Worm (Caenorhabditis elegans): ENCODE results near the gene twnk-1.

The twnk-1 gene

DNA sequence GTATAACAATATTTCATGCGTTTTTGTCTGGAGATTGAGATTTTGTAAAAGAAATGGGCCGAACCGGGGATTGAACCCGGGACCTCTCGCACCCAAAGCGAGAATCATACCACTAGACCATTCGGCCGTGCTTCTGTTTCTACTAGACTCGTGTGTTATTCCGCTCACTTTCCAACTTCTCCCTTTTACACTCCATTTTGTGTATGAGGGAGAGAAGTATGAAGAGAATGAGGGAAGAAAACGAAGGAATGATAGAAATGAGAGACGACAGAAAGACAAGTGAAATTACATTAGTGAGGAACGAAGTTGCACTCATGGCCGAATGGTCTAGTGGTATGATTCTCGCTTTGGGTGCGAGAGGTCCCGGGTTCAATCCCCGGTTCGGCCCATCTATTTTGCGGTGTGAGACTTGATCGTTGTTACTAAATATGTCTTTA is 10.2 kb downstream of the twnk-1 start (continued):
- TF ChIP-seq F39B2.1 (GFP tag; IDR thresholded peaks at IDR 0.05): no peak
- peak; percentile 70 for TF ChIP-seq hmg-20 (GFP tag; IDR thresholded peaks at IDR 0.05)
- TF ChIP-seq F49E8.2 (tag; optimal IDR thresholded peaks at IDR 0.05; ENCODE audit: insufficient read depth): peak; percentile 36
- TF ChIP-seq cebp-1 (GFP tag; IDR thresholded peaks at IDR 0.05): peak; percentile 55; the same call in 1 of the 2 replicates
- peak; percentile 85 for TF ChIP-seq cebp-1 (tag; optimal IDR thresholded peaks at IDR 0.05)
- TF ChIP-seq atf-7 (tag; optimal IDR thresholded peaks at IDR 0.05): peak; percentile 73
- TF ChIP-seq ztf-22 (GFP tag; optimal IDR thresholded peaks at IDR 0.05): peak; percentile 73
- TF ChIP-seq lin-40 (tag; optimal IDR thresholded peaks at IDR 0.05): peak; percentile 95
- peak; percentile 57 for TF ChIP-seq egrh-3 (GFP tag; IDR thresholded peaks at IDR 0.05)
- TF ChIP-seq somi-1 (GFP tag; optimal IDR thresholded peaks at IDR 0.05): peak; percentile 91
- TF ChIP-seq pha-4 (tag; optimal IDR thresholded peaks at IDR 0.05): no peak
- TF ChIP-seq madf-8 (GFP tag; conservative IDR thresholded peaks at IDR 0.05): no peak
- 0 out of 2 replicates have a peak, but pooled peaks have one; percentile 38 for TF ChIP-seq aptf-3 (GFP tag; IDR thresholded peaks at IDR 0.05)
- peak; percentile 88 for TF ChIP-seq die-1 (tag; optimal IDR thresholded peaks at IDR 0.05)
- TF ChIP-seq rpc-1 (optimal IDR thresholded peaks at IDR 0.05): peak; percentile 96
- TF ChIP-seq rpc-1 (tag; optimal IDR thresholded peaks at IDR 0.05): peak; percentile 96
- TF ChIP-seq nfyb-1 (GFP tag; IDR thresholded peaks at IDR 0.05): peak; percentile 85
- TF ChIP-seq bed-2 (GFP tag; IDR thresholded peaks at IDR 0.05): peak; percentile 55; the same call in 1 of the 2 replicates
- TF ChIP-seq unc-62 (GFP tag; optimal IDR thresholded peaks at IDR 0.05): no peak
- TF ChIP-seq K12H6.12 (tag; optimal IDR thresholded peaks at IDR 0.05): peak; percentile 80
- peak; percentile 76 for TF ChIP-seq K11D2.4 (GFP tag; IDR thresholded peaks at IDR 0.05)
- TF ChIP-seq hrde-1 (tag; optimal IDR thresholded peaks at IDR 0.05; ENCODE audit: borderline replicate concordance): peak; percentile 54
- no peak for TF ChIP-seq hlh-26 (GFP tag; conservative IDR thresholded peaks at IDR 0.05)
- peak; percentile 91 for TF ChIP-seq ztf-26 (tag; optimal IDR thresholded peaks at IDR 0.05)
- TF ChIP-seq nhr-179 (tag; optimal IDR thresholded peaks at IDR 0.05): peak; percentile 41
- TF ChIP-seq nfya-2 (GFP tag; IDR thresholded peaks at IDR 0.05): no peak
- peak; percentile 81; the same call in 1 of the 2 replicates for TF ChIP-seq cebp-2 (GFP tag; IDR thresholded peaks at IDR 0.05)
- TF ChIP-seq ZK185.1 (tag; optimal IDR thresholded peaks at IDR 0.05; ENCODE audit: poor library complexity, severe bottlenecking): peak; percentile 94
- TF ChIP-seq madf-3 (GFP tag; IDR thresholded peaks at IDR 0.05): peak; percentile 48; the same call in 1 of the 2 replicates
- peak; percentile 84 for TF ChIP-seq madf-10 (tag; optimal IDR thresholded peaks at IDR 0.05)
- peak; percentile 62 for TF ChIP-seq F22D6.2 (tag; optimal IDR thresholded peaks at IDR 0.05)
- TF ChIP-seq F37B4.10 (GFP tag; IDR thresholded peaks at IDR 0.05): no peak
- TF ChIP-seq Y56A3A.18 (GFP tag; IDR thresholded peaks at IDR 0.05): peak; percentile 74; the same call in 1 of the 2 replicates

DNA sequence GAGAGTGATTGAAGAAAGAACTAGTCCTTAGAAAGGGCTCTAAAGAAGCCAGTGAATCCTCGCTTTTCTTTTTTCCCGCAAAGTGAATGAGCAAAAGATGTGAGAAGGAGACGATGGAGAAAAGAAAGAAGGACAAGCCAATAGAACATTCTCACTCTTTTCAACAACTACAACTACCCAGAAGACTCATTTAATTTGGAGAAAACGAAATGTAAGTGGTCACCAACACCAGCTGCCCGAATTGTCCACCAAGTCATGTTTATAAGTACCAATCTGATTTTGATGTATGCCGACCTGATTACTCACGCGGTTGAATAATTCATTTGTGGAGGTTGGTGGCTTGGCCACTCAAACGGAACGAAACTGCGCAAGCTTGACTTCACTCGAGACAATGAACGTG is 11.6 kb downstream of the twnk-1 start:
- TF ChIP-seq ztf-6 (GFP tag; IDR thresholded peaks at IDR 0.05): no peak

DNA sequence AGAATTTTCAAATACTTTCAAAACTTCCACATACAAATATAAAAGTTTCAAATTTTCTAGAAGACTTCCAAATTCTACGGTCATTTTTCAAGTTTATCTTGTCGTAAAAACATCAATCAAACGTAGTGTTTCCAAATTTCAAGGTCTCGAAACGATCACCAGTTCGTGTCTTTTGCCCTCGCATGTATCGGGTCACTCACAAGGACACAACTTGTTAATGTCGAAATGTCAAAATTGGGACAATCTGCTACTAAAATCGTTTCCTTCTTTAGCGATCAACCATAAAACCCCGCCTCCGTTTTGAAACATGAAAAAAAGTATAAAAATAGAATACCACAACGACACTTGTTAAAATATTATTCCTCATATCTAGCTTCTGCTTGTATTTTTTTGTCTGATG is 12.5 kb downstream of the twnk-1 start:
- TF ChIP-seq repo-1 (tag; optimal IDR thresholded peaks at IDR 0.05) (no peak), ekl-4 (GFP tag; IDR thresholded peaks at IDR 0.05) (no peak), ceh-27 (GFP tag; optimal IDR thresholded peaks at IDR 0.05) (no peak), attf-5 (GFP tag; optimal IDR thresholded peaks at IDR 0.05) (no peak), cebp-1 (GFP tag; IDR thresholded peaks at IDR 0.05) (no peak), cebp-1 (tag; optimal IDR thresholded peaks at IDR 0.05) (no peak), ama-1 (optimal IDR thresholded peaks at IDR 0.05) (no peak), ama-1 (GFP tag; optimal IDR thresholded peaks at IDR 0.05) (no peak), hmg-1.2 (GFP tag; IDR thresholded peaks at IDR 0.05) (no peak), mel-28 (tag; optimal IDR thresholded peaks at IDR 0.05; ENCODE audit: borderline replicate concordance) (no peak), ZK185.1 (tag; optimal IDR thresholded peaks at IDR 0.05; ENCODE audit: poor library complexity, severe bottlenecking) (no peak), die-1 (tag; optimal IDR thresholded peaks at IDR 0.05) (no peak)

Measured in whole organism, young adult.